Worm (Caenorhabditis elegans) whole organism, L4 larva: ENCODE data around the gene frpr-7.

Source experiments
- D1046.2 ChIP-seq: fragments of 200-800 bp; sonication (Bioruptor generic); IDR thresholded peaks from 2 replicates; pipeline ENCODE4 v1.3.6; 2022; ENCODE audit warnings: missing genetic modification characterization, missing compliant biosample characterization
- F10B5.3 ChIP-seq: sonication (generic microtip); optimal IDR thresholded peaks from 2 replicates; lab custom pipeline; 2016; ENCODE audit warnings: mild to moderate bottlenecking, missing genetic modification characterization, missing compliant biosample characterization
- F26F4.8 ChIP-seq: fragments of 200-800 bp; sonication (Bioruptor generic); conservative IDR thresholded peaks from 2 replicates; pipeline ENCODE4 v1.3.6; 2022; ENCODE audit warnings: missing genetic modification characterization, missing compliant biosample characterization
- F49E8.2 ChIP-seq: sonication (generic microtip); optimal IDR thresholded peaks from 2 replicates; lab custom pipeline; 2016; ENCODE audit warnings: missing compliant biosample characterization, mild to moderate bottlenecking, missing genetic modification characterization, borderline replicate concordance
- Y48G9A.11 ChIP-seq: fragments of 200-800 bp; sonication (Bioruptor generic); IDR thresholded peaks from 2 replicates; pipeline ENCODE4 v1.3.6; 2022; ENCODE audit warnings: missing genetic modification reagents, missing genetic modification characterization, missing compliant biosample characterization
- Y5F2A.4 ChIP-seq: fragments of 200-800 bp; sonication (Bioruptor generic); optimal IDR thresholded peaks from 2 replicates; lab custom pipeline; 2018; ENCODE audit warnings: mild to moderate bottlenecking, missing genetic modification characterization, missing compliant biosample characterization
- ZK337.2 ChIP-seq: fragments of 200-800 bp; sonication (Bioruptor generic); IDR thresholded peaks from 2 replicates; pipeline ENCODE4 v1.3.6; 2022; ENCODE audit warnings: missing genetic modification reagents, missing genetic modification characterization, missing compliant biosample characterization
- ama-1 ChIP-seq: fragments of 150-350 bp; optimal IDR thresholded peaks from 2 replicates; lab custom pipeline; 2014; ENCODE audit warnings: inconsistent platforms, mixed read lengths
- ceh-28 ChIP-seq: fragments of 150-350 bp; optimal IDR thresholded peaks from 2 replicates; lab custom pipeline; 2014; ENCODE audit warnings: missing biosample characterization, missing genetic modification reagents, missing genetic modification characterization
- ces-1 ChIP-seq: fragments of 150-350 bp; sonication (generic microtip); optimal IDR thresholded peaks from 4 replicates; lab custom pipeline; 2014; ENCODE audit warnings: missing biosample characterization, missing genetic modification reagents, missing genetic modification characterization
- daf-16 ChIP-seq, 3 experiments: sonication (generic microtip); optimal IDR thresholded peaks; 2 replicates each; lab custom pipeline; 2016 to 2017; ENCODE audit warnings: missing genetic modification characterization in 3 of 3, missing genetic modification reagents in 3 of 3, mild to moderate bottlenecking in 2 of 3, missing compliant biosample characterization in 2 of 3, missing biosample characterization in 1 of 3, moderate library complexity in 1 of 3
- daf-8 ChIP-seq: fragments of 200-800 bp; sonication (Bioruptor generic); IDR thresholded peaks from 2 replicates; pipeline ENCODE4 v1.3.6; 2022; ENCODE audit warnings: missing genetic modification characterization, missing compliant biosample characterization
- dmd-6 ChIP-seq: fragments of 200-800 bp; sonication (Bioruptor generic); IDR thresholded peaks from 2 replicates; pipeline ENCODE4 v1.3.6; 2022; ENCODE audit warnings: missing genetic modification reagents, missing genetic modification characterization, missing compliant biosample characterization
- dmd-8 ChIP-seq: fragments of 200-800 bp; sonication (Bioruptor generic); IDR thresholded peaks from 2 replicates; pipeline ENCODE4 v1.3.6; 2022; ENCODE audit warnings: missing genetic modification characterization, missing compliant biosample characterization
- dve-1 ChIP-seq: sonication (generic microtip); optimal IDR thresholded peaks from 2 replicates; lab custom pipeline; 2017; ENCODE audit warnings: antibody characterized with exemption, mild to moderate bottlenecking, missing genetic modification characterization, missing compliant biosample characterization; ENCODE audit not compliant: insufficient read depth
- egl-43 ChIP-seq: fragments of 200-800 bp; sonication (Bioruptor generic); IDR thresholded peaks from 2 replicates; pipeline ENCODE4 v1.3.6; 2022; ENCODE audit warnings: missing genetic modification reagents, missing genetic modification characterization, missing compliant biosample characterization
- gei-8 ChIP-seq: fragments of 200-800 bp; sonication (Bioruptor generic); optimal IDR thresholded peaks from 2 replicates; lab custom pipeline; 2018; ENCODE audit warnings: mild to moderate bottlenecking, missing genetic modification characterization, missing compliant biosample characterization
- hif-1 ChIP-seq, 2 experiments: sonication (generic microtip); optimal IDR thresholded peaks; 2 replicates each; lab custom pipeline; 2016 to 2017; ENCODE audit warnings: missing compliant biosample characterization in 2 of 2, missing genetic modification characterization in 2 of 2, missing genetic modification reagents in 2 of 2, missing genotype in 2 of 2, mild to moderate bottlenecking in 1 of 2
- hlh-30 ChIP-seq: sonication (generic microtip); optimal IDR thresholded peaks from 2 replicates; lab custom pipeline; 2017; ENCODE audit warnings: antibody characterized with exemption, mild to moderate bottlenecking, missing genetic modification characterization, missing compliant biosample characterization; ENCODE audit not compliant: insufficient read depth
- jun-1 ChIP-seq: fragments of 150-350 bp; optimal IDR thresholded peaks from 2 replicates; lab custom pipeline; 2014; ENCODE audit warnings: missing biosample characterization, missing genetic modification reagents, missing genetic modification characterization
- lim-7 ChIP-seq: fragments of 200-800 bp; sonication (Bioruptor generic); IDR thresholded peaks from 2 replicates; pipeline ENCODE4 v1.3.6; 2022; ENCODE audit warnings: missing genetic modification characterization, missing compliant biosample characterization
- lin-1 ChIP-seq: fragments of 200-800 bp; sonication (Bioruptor generic); IDR thresholded peaks from 2 replicates; pipeline ENCODE4 v1.3.6; 2022; ENCODE audit warnings: missing genetic modification reagents, missing genetic modification characterization, missing compliant biosample characterization
- lin-13 ChIP-seq: fragments of 150-350 bp; optimal IDR thresholded peaks from 2 replicates; lab custom pipeline; 2014; ENCODE audit warnings: missing biosample characterization, missing genetic modification reagents, missing genetic modification characterization
- lin-29 ChIP-seq: fragments of 200-800 bp; sonication (Bioruptor generic); IDR thresholded peaks from 2 replicates; pipeline ENCODE4 v1.3.6; 2022; ENCODE audit warnings: missing genetic modification reagents, missing genetic modification characterization, missing compliant biosample characterization
- lin-39 ChIP-seq: fragments of 150-350 bp; optimal IDR thresholded peaks from 2 replicates; lab custom pipeline; 2014; ENCODE audit warnings: missing biosample characterization, missing genetic modification reagents, missing genetic modification characterization
- madf-5 ChIP-seq, 2 experiments: fragments of 200-800 bp; sonication (Bioruptor generic); IDR thresholded peaks; 2 replicates each; pipeline ENCODE4 v1.3.6; 2022; ENCODE audit warnings: missing compliant biosample characterization in 2 of 2, missing genetic modification characterization in 2 of 2
- mep-1 ChIP-seq: fragments of 150-350 bp; sonication (generic microtip); optimal IDR thresholded peaks from 3 replicates; lab custom pipeline; 2014; ENCODE audit warnings: missing biosample characterization, missing genetic modification characterization
- mxl-3 ChIP-seq: fragments of 200-800 bp; sonication (Bioruptor generic); optimal IDR thresholded peaks from 2 replicates; lab custom pipeline; 2018; ENCODE audit warnings: mild to moderate bottlenecking, missing genetic modification characterization, missing compliant biosample characterization
- nhr-102 ChIP-seq: sonication (generic microtip); optimal IDR thresholded peaks from 2 replicates; lab custom pipeline; 2016; ENCODE audit warnings: mild to moderate bottlenecking, missing genetic modification characterization, moderate library complexity, missing compliant biosample characterization
- nhr-11 ChIP-seq: fragments of 150-350 bp; optimal IDR thresholded peaks from 2 replicates; lab custom pipeline; 2014; ENCODE audit warnings: missing biosample characterization, missing genetic modification characterization
- nhr-25 ChIP-seq: sonication (generic microtip); optimal IDR thresholded peaks from 2 replicates; lab custom pipeline; 2017; ENCODE audit warnings: missing genetic modification characterization, mild to moderate bottlenecking, missing compliant biosample characterization, antibody characterized with exemption, moderate library complexity, borderline replicate concordance; ENCODE audit not compliant: insufficient read depth
- nhr-28 ChIP-seq: fragments of 150-350 bp; optimal IDR thresholded peaks from 2 replicates; lab custom pipeline; 2014; ENCODE audit warnings: missing biosample characterization, missing genetic modification characterization
- nhr-41 ChIP-seq: fragments of 200-800 bp; sonication (Bioruptor generic); IDR thresholded peaks from 2 replicates; pipeline ENCODE4 v1.3.6; 2022; ENCODE audit warnings: missing genetic modification reagents, missing genetic modification characterization, missing compliant biosample characterization
- nhr-76 ChIP-seq: fragments of 150-350 bp; optimal IDR thresholded peaks from 2 replicates; lab custom pipeline; 2014; ENCODE audit warnings: missing biosample characterization, missing genetic modification characterization
- pha-4 ChIP-seq, 2 experiments: fragments of 150-350 bp in 1 of 2; fragments of 200-800 bp in 1 of 2; sonication (Bioruptor generic) in 1 of 2; IDR thresholded peaks in 1 of 2; optimal IDR thresholded peaks in 1 of 2; 2 replicates each; pipeline versions ENCODE4 v1.3.6 to Lab custom; 2014 to 2022; ENCODE audit warnings: missing genetic modification characterization in 2 of 2, missing genetic modification reagents in 2 of 2, missing biosample characterization in 1 of 2, missing compliant biosample characterization in 1 of 2
- php-3 ChIP-seq: fragments of 200-800 bp; sonication (Bioruptor generic); IDR thresholded peaks from 2 replicates; pipeline ENCODE4 v1.3.6; 2022; ENCODE audit warnings: missing genetic modification reagents, missing genetic modification characterization, missing compliant biosample characterization
- pqm-1 ChIP-seq: sonication (generic microtip); optimal IDR thresholded peaks from 2 replicates; lab custom pipeline; 2017; ENCODE audit warnings: missing biosample characterization, missing genetic modification characterization
- sdz-12 ChIP-seq: fragments of 200-800 bp; sonication (Bioruptor generic); optimal IDR thresholded peaks from 2 replicates; lab custom pipeline; 2018; ENCODE audit warnings: mild to moderate bottlenecking, missing genetic modification characterization, missing compliant biosample characterization
- set-16 ChIP-seq: fragments of 200-800 bp; sonication (Bioruptor generic); IDR thresholded peaks from 2 replicates; pipeline ENCODE4 v1.3.6; 2022; ENCODE audit warnings: missing genetic modification reagents, missing genetic modification characterization, missing compliant biosample characterization
- snpc-1.2 ChIP-seq: fragments of 200-800 bp; sonication (Bioruptor generic); IDR thresholded peaks from 2 replicates; pipeline ENCODE4 v1.3.6; 2022; ENCODE audit warnings: missing genetic modification reagents, missing genetic modification characterization, missing compliant biosample characterization
- spr-3 ChIP-seq: fragments of 200-800 bp; sonication (Bioruptor generic); optimal IDR thresholded peaks from 2 replicates; lab custom pipeline; 2018; ENCODE audit warnings: mild to moderate bottlenecking, missing genetic modification characterization, missing compliant biosample characterization
- tra-1 ChIP-seq: fragments of 200-800 bp; sonication (Bioruptor generic); IDR thresholded peaks from 2 replicates; pipeline ENCODE4 v1.3.6; 2022; ENCODE audit warnings: missing genetic modification reagents, missing genetic modification characterization, missing compliant biosample characterization
- unc-62 ChIP-seq, 3 experiments: fragments of 150-350 bp in 1 of 3; sonication (generic microtip); optimal IDR thresholded peaks in 2 of 3; peaks in 1 of 3; 1 replicate in 1 of 3; 2 replicates in 2 of 3; lab custom pipeline; 2014 to 2017; ENCODE audit warnings: missing biosample characterization in 3 of 3, missing genetic modification characterization in 3 of 3, missing genetic modification reagents in 3 of 3, missing genotype in 1 of 3
- vab-7 ChIP-seq: fragments of 200-800 bp; sonication (Bioruptor generic); IDR thresholded peaks from 2 replicates; pipeline ENCODE4 v1.3.6; 2022; ENCODE audit warnings: missing genetic modification reagents, missing genetic modification characterization, missing compliant biosample characterization
- zfp-3 ChIP-seq: fragments of 200-800 bp; sonication (Bioruptor generic); conservative IDR thresholded peaks from 2 replicates; pipeline ENCODE4 v1.3.6; 2022; ENCODE audit warnings: missing genetic modification reagents, missing genetic modification characterization, missing compliant biosample characterization
- zip-11 ChIP-seq: fragments of 200-800 bp; sonication (Bioruptor generic); IDR thresholded peaks from 2 replicates; pipeline ENCODE4 v1.3.6; 2022; ENCODE audit warnings: missing genetic modification characterization, missing compliant biosample characterization
- ztf-11 ChIP-seq: fragments of 150-350 bp; optimal IDR thresholded peaks from 2 replicates; lab custom pipeline; 2014; ENCODE audit warnings: missing biosample characterization, missing genetic modification characterization
- ztf-7 ChIP-seq: fragments of 150-350 bp; optimal IDR thresholded peaks from 2 replicates; lab custom pipeline; 2014; ENCODE audit warnings: missing biosample characterization, missing genetic modification characterization

Gene frpr-7

DNA sequence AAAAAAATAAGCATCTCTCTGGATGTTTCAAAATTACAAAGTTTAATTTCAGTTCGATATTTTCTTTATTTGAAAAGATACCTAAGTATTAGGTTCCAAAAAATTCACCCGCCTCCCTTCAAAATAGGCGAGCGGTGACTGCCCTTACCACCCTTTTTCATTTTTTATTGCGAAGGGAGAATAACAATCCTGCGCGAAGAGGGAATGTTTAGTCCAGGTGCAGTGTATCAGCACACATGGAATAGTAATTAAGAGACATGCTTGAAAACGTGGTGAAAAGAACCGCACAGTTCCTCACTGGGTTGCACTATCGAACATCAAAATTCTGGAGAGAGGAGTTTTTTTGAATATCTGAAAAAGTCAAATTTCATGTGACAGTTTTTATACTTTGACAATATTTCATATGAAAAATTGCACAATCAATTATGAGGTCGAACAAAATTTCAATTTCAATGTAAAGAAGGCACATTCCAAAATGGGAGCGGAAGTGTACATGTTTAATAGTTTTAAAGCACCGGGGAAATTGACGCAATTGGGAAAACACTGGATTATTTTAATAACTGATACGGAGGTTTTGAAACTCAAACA lies 35.2 kb downstream of the frpr-7 start (continued):
- peak; percentile 86; the same call in 1 of the 2 replicates for TF ChIP-seq tra-1
- TF ChIP-seq D1046.2 (GFP tag; lab: Robert Waterston, UW) = peak; percentile 91
- TF ChIP-seq gei-8 = no peak
- peak; percentile 91 for TF ChIP-seq mep-1 (tag; lab: Kevin White, UChicago)
- TF ChIP-seq lin-29 (GFP tag; lab: Robert Waterston, UW) = peak; percentile 90
- TF ChIP-seq hif-1 (tag; optimal IDR thresholded peaks at IDR 0.05; lab: Kevin White, UChicago) = peak in 1 of 2 experiments; percentile 30
- TF ChIP-seq nhr-11 = peak; percentile 56
- TF ChIP-seq ztf-11 (tag; lab: Kevin White, UChicago) = no peak
- peak; percentile 84 for TF ChIP-seq dve-1 (tag; lab: Kevin White, UChicago)
- TF ChIP-seq lin-1 (GFP tag; lab: Robert Waterston, UW) = peak; percentile 73; the same call in 1 of the 2 replicates
- TF ChIP-seq ZK337.2 (GFP tag; lab: Robert Waterston, UW) = peak; percentile 76; the same call in 1 of the 2 replicates
- TF ChIP-seq snpc-1.2 (GFP tag; lab: Robert Waterston, UW) = no peak
- no peak for TF ChIP-seq nhr-25 (tag; lab: Kevin White, UChicago)
- TF ChIP-seq set-16 = no peak
- TF ChIP-seq nhr-41 = peak; percentile 80
- peak; percentile 53 for TF ChIP-seq hlh-30
- TF ChIP-seq nhr-76 (tag; lab: Kevin White, UChicago) = no peak
- no peak for TF ChIP-seq zip-11 (GFP tag; lab: Robert Waterston, UW)
- no peak for TF ChIP-seq daf-8 (GFP tag; lab: Robert Waterston, UW)
- no peak for TF ChIP-seq pqm-1 (tag; lab: Kevin White, UChicago)
- peak; percentile 62 for TF ChIP-seq lin-13
- TF ChIP-seq spr-3 (GFP tag; lab: Kevin White, UChicago) = peak; percentile 81
- peak; percentile 93 for TF ChIP-seq php-3 (GFP tag; lab: Robert Waterston, UW)
- TF ChIP-seq F49E8.2 (tag; lab: Kevin White, UChicago) = no peak
- TF ChIP-seq lin-39 (tag; lab: Kevin White, UChicago) = no peak
- no peak for TF ChIP-seq jun-1
- peak; percentile 68 for TF ChIP-seq ztf-7
- TF ChIP-seq mxl-3 (GFP tag; lab: Kevin White, UChicago) = peak; percentile 79
- TF ChIP-seq ama-1 (lab: Kevin White, UChicago) = no peak
- no peak for TF ChIP-seq ceh-28
- TF ChIP-seq vab-7 (GFP tag; lab: Robert Waterston, UW) = peak; percentile 91
- TF ChIP-seq dmd-8 = no peak
- TF ChIP-seq zfp-3 = peak; percentile 88
- no peak; the same call in 1 of the 2 replicates for TF ChIP-seq egl-43 (GFP tag; lab: Robert Waterston, UW)
- no peak for TF ChIP-seq unc-62 (GFP tag; optimal IDR thresholded peaks at IDR 0.05 in 1 of 2; lab: Kevin White, UChicago)
- no peak for TF ChIP-seq unc-62 (tag; optimal IDR thresholded peaks at IDR 0.05; lab: Kevin White, UChicago)
- peak; percentile 94 for TF ChIP-seq dmd-6 (GFP tag; lab: Robert Waterston, UW)
- peak; percentile 95 for TF ChIP-seq pha-4 (GFP tag; IDR thresholded peaks at IDR 0.05; lab: Robert Waterston, UW)
- no peak for TF ChIP-seq pha-4 (tag; optimal IDR thresholded peaks at IDR 0.05; lab: Kevin White, UChicago)
- TF ChIP-seq Y5F2A.4 = peak; percentile 56
- TF ChIP-seq lim-7 = no peak; the same call in 1 of the 2 replicates
- no peak for TF ChIP-seq F26F4.8 (GFP tag; lab: Robert Waterston, UW)
- no peak for TF ChIP-seq ces-1 (GFP tag; lab: Kevin White, UChicago)
- peak; percentile 97 for TF ChIP-seq nhr-102 (tag; lab: Kevin White, UChicago)
- TF ChIP-seq daf-16 (GFP tag; optimal IDR thresholded peaks at IDR 0.05; lab: Kevin White, UChicago) = peak; percentile 64 to 89
- TF ChIP-seq daf-16 (tag; optimal IDR thresholded peaks at IDR 0.05; lab: Kevin White, UChicago) = peak; percentile 38
- peak; percentile 94 for TF ChIP-seq F10B5.3
- TF ChIP-seq nhr-28 (tag; lab: Kevin White, UChicago) = peak; percentile 22
- no peak for TF ChIP-seq sdz-12
- peak in 1 of 2 experiments; percentile 90; a peak in 1 of 4 replicates for TF ChIP-seq madf-5 (GFP tag; IDR thresholded peaks at IDR 0.05; lab: Robert Waterston, UW)
- TF ChIP-seq Y48G9A.11 (GFP tag; lab: Robert Waterston, UW) = no peak
